Worm (Caenorhabditis elegans) whole organism, early embryonic: ENCODE measurements around the gene Y49G5A.1.

ENCODE experiments used
- B0310.2 ChIP-seq: sonication (generic microtip); optimal IDR thresholded peaks from 2 replicates; lab custom pipeline; 2016; ENCODE audit warnings: mild to moderate bottlenecking, missing genetic modification characterization, missing compliant biosample characterization
- F13C5.2 ChIP-seq: sonication (generic microtip); optimal IDR thresholded peaks from 2 replicates; lab custom pipeline; 2017; ENCODE audit warnings: mild to moderate bottlenecking, missing genetic modification characterization, inconsistent platforms, missing compliant biosample characterization
- aly-1 ChIP-seq: sonication (generic microtip); optimal IDR thresholded peaks from 2 replicates; lab custom pipeline; 2016; ENCODE audit warnings: missing genetic modification characterization, missing compliant biosample characterization
- ama-1 ChIP-seq: fragments of 150-350 bp; optimal IDR thresholded peaks from 2 replicates; lab custom pipeline; 2014
- ceh-13 ChIP-seq: fragments of 200-800 bp; sonication (Bioruptor generic); optimal IDR thresholded peaks from 2 replicates; lab custom pipeline; 2018; ENCODE audit warnings: mild to moderate bottlenecking, missing genetic modification characterization, missing compliant biosample characterization
- ceh-36 ChIP-seq: sonication (generic microtip); optimal IDR thresholded peaks from 2 replicates; lab custom pipeline; 2016; ENCODE audit warnings: missing genetic modification characterization, inconsistent platforms, missing compliant biosample characterization
- ets-7 ChIP-seq: sonication (generic microtip); optimal IDR thresholded peaks from 2 replicates; lab custom pipeline; 2016; ENCODE audit warnings: missing genotype, missing genetic modification characterization, missing compliant biosample characterization
- flt-1 ChIP-seq: fragments of 200-800 bp; sonication (Bioruptor generic); IDR thresholded peaks from 2 replicates; pipeline ENCODE4 v1.3.6; 2022; ENCODE audit warnings: missing genetic modification characterization, missing compliant biosample characterization
- hmbx-1 ChIP-seq: sonication (generic microtip); optimal IDR thresholded peaks from 2 replicates; lab custom pipeline; 2016; ENCODE audit warnings: mild to moderate bottlenecking, missing genetic modification characterization, missing compliant biosample characterization
- hmg-4 ChIP-seq: fragments of 200-800 bp; sonication (Bioruptor generic); optimal IDR thresholded peaks from 2 replicates; lab custom pipeline; 2018; ENCODE audit warnings: mild to moderate bottlenecking, missing genetic modification characterization, missing compliant biosample characterization
- hnd-1 ChIP-seq: sonication (generic microtip); optimal IDR thresholded peaks from 2 replicates; lab custom pipeline; 2016; ENCODE audit warnings: missing genetic modification characterization, missing compliant biosample characterization
- pes-1 ChIP-seq: fragments of 200-800 bp; sonication (Bioruptor generic); IDR thresholded peaks from 2 replicates; pipeline ENCODE4 v1.3.6; 2022; ENCODE audit warnings: missing genetic modification reagents, missing genetic modification characterization, missing compliant biosample characterization
- scrt-1 ChIP-seq: fragments of 200-800 bp; sonication (Bioruptor generic); IDR thresholded peaks from 2 replicates; pipeline ENCODE4 v1.3.6; 2022; ENCODE audit warnings: missing genetic modification characterization, missing compliant biosample characterization
- sea-1 ChIP-seq: fragments of 200-800 bp; sonication (Bioruptor generic); conservative IDR thresholded peaks from 2 replicates; pipeline ENCODE4 v1.3.6; 2022; ENCODE audit warnings: missing genetic modification characterization, missing compliant biosample characterization
- tbx-11 ChIP-seq: fragments of 200-800 bp; sonication (Bioruptor generic); IDR thresholded peaks from 2 replicates; pipeline ENCODE4 v1.3.6; 2022; ENCODE audit warnings: missing genetic modification characterization, missing compliant biosample characterization
- tbx-37 ChIP-seq: fragments of 200-800 bp; sonication (Bioruptor generic); conservative IDR thresholded peaks from 2 replicates; pipeline ENCODE4 v1.3.6; 2022; ENCODE audit warnings: missing genetic modification reagents, missing genetic modification characterization, missing compliant biosample characterization
- tra-4 ChIP-seq: sonication (generic microtip); optimal IDR thresholded peaks from 2 replicates; lab custom pipeline; 2017; ENCODE audit warnings: missing genetic modification characterization, missing compliant biosample characterization

Gene Y49G5A.1

ce11 chrV:5287273-5287672, at the start of gene Y49G5A.1:
Y49G5A.1 (minus strand) TSS chrV:5287373.
- no peak for TF ChIP-seq tbx-37

ce11 chrV:5336884-5337283, 49.7 kb upstream of the Y49G5A.1 start, which contains the start of gene srg-29:
srg-29 (plus strand) TSS chrV:5337184.
- TF ChIP-seq hnd-1 (tag; lab: Kevin White, UChicago): no peak
- TF ChIP-seq hmbx-1 (tag; lab: Kevin White, UChicago): no peak
- no peak for TF ChIP-seq ceh-13 (GFP tag; lab: Kevin White, UChicago)
- no peak for TF ChIP-seq tbx-11 (GFP tag; lab: Robert Waterston, UW)
- no peak for TF ChIP-seq scrt-1
- TF ChIP-seq flt-1 (GFP tag; lab: Robert Waterston, UW): no peak
- TF ChIP-seq tbx-37: no peak
- no peak for TF ChIP-seq B0310.2 (tag; lab: Kevin White, UChicago)
- no peak for TF ChIP-seq pes-1 (GFP tag; lab: Robert Waterston, UW)
- TF ChIP-seq ceh-36 (tag; lab: Kevin White, UChicago): no peak
- no peak for TF ChIP-seq hmg-4 (GFP tag; lab: Kevin White, UChicago)
- no peak for TF ChIP-seq aly-1 (tag; lab: Kevin White, UChicago)
- no peak for TF ChIP-seq ets-7 (tag; lab: Kevin White, UChicago)
- TF ChIP-seq tra-4 (tag; lab: Kevin White, UChicago): no peak
- no peak for TF ChIP-seq F13C5.2
- TF ChIP-seq ama-1 (lab: Kevin White, UChicago): no peak

ce11 chrV:5334588-5334987, 47.4 kb upstream of the Y49G5A.1 start, which contains the start of gene srg-28:
srg-28 (plus strand) TSS chrV:5334888.
- TF ChIP-seq tbx-37: no peak
- no peak for TF ChIP-seq hmbx-1 (tag; lab: Kevin White, UChicago)
- TF ChIP-seq ets-7 (tag; lab: Kevin White, UChicago): no peak
- no peak for TF ChIP-seq B0310.2 (tag; lab: Kevin White, UChicago)
- no peak for TF ChIP-seq F13C5.2
- TF ChIP-seq ceh-13 (GFP tag; lab: Kevin White, UChicago): no peak
- TF ChIP-seq flt-1 (GFP tag; lab: Robert Waterston, UW): no peak
- TF ChIP-seq ama-1 (lab: Kevin White, UChicago): no peak
- TF ChIP-seq aly-1 (tag; lab: Kevin White, UChicago): no peak
- no peak for TF ChIP-seq sea-1 (GFP tag; lab: Robert Waterston, UW)
- TF ChIP-seq scrt-1: no peak
- no peak for TF ChIP-seq ceh-36 (tag; lab: Kevin White, UChicago)
- TF ChIP-seq tbx-11 (GFP tag; lab: Robert Waterston, UW): no peak
- TF ChIP-seq pes-1 (GFP tag; lab: Robert Waterston, UW): no peak
- TF ChIP-seq hnd-1 (tag; lab: Kevin White, UChicago): no peak
- no peak for TF ChIP-seq tra-4 (tag; lab: Kevin White, UChicago)
- no peak for TF ChIP-seq hmg-4 (GFP tag; lab: Kevin White, UChicago)

- no peak for TF ChIP-seq B0310.2 (tag; lab: Kevin White, UChicago)
- TF ChIP-seq hnd-1 (tag; lab: Kevin White, UChicago): no peak
- TF ChIP-seq ets-7 (tag; lab: Kevin White, UChicago): no peak
- no peak for TF ChIP-seq tra-4 (tag; lab: Kevin White, UChicago)
- no peak for TF ChIP-seq hmg-4 (GFP tag; lab: Kevin White, UChicago)
- no peak for TF ChIP-seq tbx-11 (GFP tag; lab: Robert Waterston, UW)
- no peak for TF ChIP-seq scrt-1
- TF ChIP-seq ceh-36 (tag; lab: Kevin White, UChicago): no peak
- no peak for TF ChIP-seq sea-1 (GFP tag; lab: Robert Waterston, UW)
- no peak for TF ChIP-seq ceh-13 (GFP tag; lab: Kevin White, UChicago)
- no peak for TF ChIP-seq F13C5.2
- no peak for TF ChIP-seq flt-1 (GFP tag; lab: Robert Waterston, UW)
Measured at ce11 chrV:5330967-5331366, 43.8 kb upstream of the Y49G5A.1 start, which contains the start of gene srg-26. srg-26 (plus strand) TSS chrV:5331267.

ce11 chrV:5329677-5330266, 42.6 kb upstream of the Y49G5A.1 start:
- TF ChIP-seq F13C5.2 (no peak), scrt-1 (0 out of 2 replicates have a peak, but pooled peaks have one; percentile 25)

- TF ChIP-seq F13C5.2: no peak
- TF ChIP-seq tbx-11 (GFP tag; lab: Robert Waterston, UW): no peak
- no peak for TF ChIP-seq sea-1 (GFP tag; lab: Robert Waterston, UW)
- TF ChIP-seq ama-1 (lab: Kevin White, UChicago): no peak
- no peak for TF ChIP-seq aly-1 (tag; lab: Kevin White, UChicago)
- no peak for TF ChIP-seq ceh-36 (tag; lab: Kevin White, UChicago)
- no peak for TF ChIP-seq pes-1 (GFP tag; lab: Robert Waterston, UW)
- no peak for TF ChIP-seq flt-1 (GFP tag; lab: Robert Waterston, UW)
Measured at ce11 chrV:5328314-5328713, 41.1 kb upstream of the Y49G5A.1 start, which contains the start of gene C10G8.8. C10G8.8 (minus strand) TSS chrV:5328414.

- TF ChIP-seq pes-1 (GFP tag; lab: Robert Waterston, UW): no peak
- no peak for TF ChIP-seq tbx-37
- no peak for TF ChIP-seq ama-1 (lab: Kevin White, UChicago)
- TF ChIP-seq aly-1 (tag; lab: Kevin White, UChicago): no peak
- TF ChIP-seq B0310.2 (tag; lab: Kevin White, UChicago): no peak
- no peak for TF ChIP-seq ets-7 (tag; lab: Kevin White, UChicago)
- no peak for TF ChIP-seq hnd-1 (tag; lab: Kevin White, UChicago)
- TF ChIP-seq tbx-11 (GFP tag; lab: Robert Waterston, UW): no peak
Measured at ce11 chrV:5324566-5324965, 37.4 kb upstream of the Y49G5A.1 start, which contains the start of gene ceh-33. ceh-33 (minus strand) TSS chrV:5324666.
